ENCODE assay signal across 4 worm cellular contexts in genomic region chrX:12458021-12458420, ce11.
A peak's percentile ranks its signal among the peaks of the same experiment; 100 is the strongest.
TF ChIP-seq lines count a peak whose summit lies in the region.

No protein-coding gene starts in this region.

TF ChIP-seq in whole organism, L2 larva, 48 proteins besides CTCF, POLR2A, EP300 and RAD21:
- peak; percentile 47 for TF ChIP-seq lin-13 (GFP tag; optimal IDR thresholded peaks at IDR 0.05; lab: Kevin White, UChicago)
- TF ChIP-seq fos-1 (tag; optimal IDR thresholded peaks at IDR 0.05; lab: Kevin White, UChicago) = peak; percentile 20
- TF ChIP-seq ceh-16 (tag; optimal IDR thresholded peaks at IDR 0.05; lab: Kevin White, UChicago) = peak; percentile 15
- TF ChIP-seq ama-1 (optimal IDR thresholded peaks at IDR 0.05; lab: Kevin White, UChicago) = no peak
- peak; percentile 43 for TF ChIP-seq gmeb-1 (tag; optimal IDR thresholded peaks at IDR 0.05; lab: Kevin White, UChicago)
- TF ChIP-seq sem-4 (tag; optimal IDR thresholded peaks at IDR 0.05; lab: Kevin White, UChicago) = peak; percentile 47
- peak; percentile 11 for TF ChIP-seq ztf-4 (tag; optimal IDR thresholded peaks at IDR 0.05; lab: Kevin White, UChicago)
- peak in 1 of 2 experiments; percentile 57 for TF ChIP-seq lsy-2 (tag; optimal IDR thresholded peaks at IDR 0.05; lab: Kevin White, UChicago)
- TF ChIP-seq nhr-21 (tag; optimal IDR thresholded peaks at IDR 0.05; lab: Kevin White, UChicago) = peak; percentile 83
- TF ChIP-seq nhr-12 (tag; optimal IDR thresholded peaks at IDR 0.05; lab: Kevin White, UChicago) = no peak
- TF ChIP-seq nhr-129 (tag; optimal IDR thresholded peaks at IDR 0.05; lab: Kevin White, UChicago) = peak; percentile 84
- TF ChIP-seq F13H6.1 (tag; optimal IDR thresholded peaks at IDR 0.05; lab: Kevin White, UChicago) = peak; percentile 70
- peak; percentile 62 for TF ChIP-seq sma-3 (GFP tag; optimal IDR thresholded peaks at IDR 0.05; lab: Kevin White, UChicago)
- TF ChIP-seq sma-9 (GFP tag; optimal IDR thresholded peaks at IDR 0.05; lab: Kevin White, UChicago) = peak; percentile 73
- TF ChIP-seq sma-9 (tag; optimal IDR thresholded peaks at IDR 0.05; lab: Kevin White, UChicago) = no peak
- peak; percentile 19 for TF ChIP-seq nhr-6 (tag; optimal IDR thresholded peaks at IDR 0.05; lab: Kevin White, UChicago)
- no peak for TF ChIP-seq ZK546.5 (tag; optimal IDR thresholded peaks at IDR 0.05; lab: Kevin White, UChicago)
- TF ChIP-seq Y55F3AM.14 (GFP tag; optimal IDR thresholded peaks at IDR 0.05; lab: Kevin White, UChicago) = peak; percentile 21
- no peak for TF ChIP-seq dmd-4 (tag; optimal IDR thresholded peaks at IDR 0.05; lab: Kevin White, UChicago)
- TF ChIP-seq crh-2 (tag; optimal IDR thresholded peaks at IDR 0.05; lab: Kevin White, UChicago) = peak; percentile 50
- peak; percentile 56 for TF ChIP-seq egl-27 (tag; optimal IDR thresholded peaks at IDR 0.05; lab: Kevin White, UChicago)
- no peak for TF ChIP-seq nhr-237 (tag; optimal IDR thresholded peaks at IDR 0.05; lab: Kevin White, UChicago)
TF ChIP-seq in whole organism, L2 larva: peak in this region for 16.

TF ChIP-seq in whole organism, L4 larva, 104 proteins besides CTCF, POLR2A, EP300 and RAD21 (continues in another document):
- TF ChIP-seq vab-7 (GFP tag; IDR thresholded peaks at IDR 0.05; lab: Robert Waterston, UW) (peak; percentile 75), lin-1 (GFP tag; IDR thresholded peaks at IDR 0.05; lab: Robert Waterston, UW) (peak; percentile 69; the same call in 1 of the 2 replicates), nhr-10 (tag; optimal IDR thresholded peaks at IDR 0.05; lab: Kevin White, UChicago) (peak; percentile 5), saeg-2 (GFP tag; IDR thresholded peaks at IDR 0.05; lab: Robert Waterston, UW) (0 out of 2 replicates have a peak, but pooled peaks have one; percentile 40), dpl-1 (GFP tag; optimal IDR thresholded peaks at IDR 0.05; lab: Kevin White, UChicago) (peak; percentile 30), nhr-6 (tag; optimal IDR thresholded peaks at IDR 0.05; lab: Kevin White, UChicago) (peak; percentile 20), gei-8 (GFP tag; optimal IDR thresholded peaks at IDR 0.05; lab: Kevin White, UChicago) (peak; percentile 73), pha-4 (GFP tag; IDR thresholded peaks at IDR 0.05; lab: Robert Waterston, UW) (peak; percentile 85; the same call in 1 of the 2 replicates), pha-4 (tag; optimal IDR thresholded peaks at IDR 0.05; lab: Kevin White, UChicago) (no peak), nhr-11 (tag; optimal IDR thresholded peaks at IDR 0.05; lab: Kevin White, UChicago) (no peak), mxl-2 (GFP tag; conservative IDR thresholded peaks at IDR 0.05; lab: Robert Waterston, UW) (no peak), lin-13 (GFP tag; optimal IDR thresholded peaks at IDR 0.05; lab: Kevin White, UChicago) (peak; percentile 60), F10B5.3 (tag; optimal IDR thresholded peaks at IDR 0.05; lab: Kevin White, UChicago) (peak; percentile 67), spr-1 (tag; optimal IDR thresholded peaks at IDR 0.05; lab: Kevin White, UChicago) (peak; percentile 79), ces-1 (GFP tag; optimal IDR thresholded peaks at IDR 0.05; lab: Kevin White, UChicago) (no peak), daf-16 (GFP tag; optimal IDR thresholded peaks at IDR 0.05; lab: Kevin White, UChicago) (peak; percentile 23 to 81), daf-16 (tag; optimal IDR thresholded peaks at IDR 0.05; lab: Kevin White, UChicago) (peak; percentile 73), pqm-1 (tag; optimal IDR thresholded peaks at IDR 0.05; lab: Kevin White, UChicago) (no peak), hlh-30 (tag; optimal IDR thresholded peaks at IDR 0.05; lab: Kevin White, UChicago; ENCODE audit: insufficient read depth) (peak; percentile 65), F49E8.2 (tag; optimal IDR thresholded peaks at IDR 0.05; lab: Kevin White, UChicago; ENCODE audit: borderline replicate concordance) (peak; percentile 71), arid-1 (GFP tag; conservative IDR thresholded peaks at IDR 0.05; lab: Robert Waterston, UW) (peak; percentile 78), fkh-10 (GFP tag; optimal IDR thresholded peaks at IDR 0.05; lab: Kevin White, UChicago) (no peak), ceh-28 (tag; optimal IDR thresholded peaks at IDR 0.05; lab: Kevin White, UChicago) (no peak)

TF ChIP-seq in whole organism, late embryonic, 69 proteins besides CTCF, POLR2A, EP300 and RAD21 (continues in another document):
- TF ChIP-seq ceh-2 (tag; optimal IDR thresholded peaks at IDR 0.05; lab: Kevin White, UChicago) (no peak), lim-6 (tag; optimal IDR thresholded peaks at IDR 0.05; lab: Kevin White, UChicago) (no peak), K02D7.2 (tag; optimal IDR thresholded peaks at IDR 0.05; lab: Kevin White, UChicago) (peak; percentile 53), ceh-31 (tag; optimal IDR thresholded peaks at IDR 0.05; lab: Kevin White, UChicago) (no peak), F13H6.1 (tag; optimal IDR thresholded peaks at IDR 0.05; lab: Kevin White, UChicago) (peak; percentile 50), dve-1 (tag; optimal IDR thresholded peaks at IDR 0.05; lab: Kevin White, UChicago) (peak; percentile 67), madf-2 (tag; optimal IDR thresholded peaks at IDR 0.05; lab: Kevin White, UChicago) (peak; percentile 78), ttx-3 (tag; optimal IDR thresholded peaks at IDR 0.05; lab: Kevin White, UChicago) (peak; percentile 41), pha-4 (tag; optimal IDR thresholded peaks at IDR 0.05; lab: Kevin White, UChicago) (no peak), ref-2 (tag; optimal IDR thresholded peaks at IDR 0.05; lab: Kevin White, UChicago) (peak; percentile 47), mec-3 (tag; optimal IDR thresholded peaks at IDR 0.05; lab: Kevin White, UChicago; ENCODE audit: borderline replicate concordance) (no peak), pqm-1 (tag; optimal IDR thresholded peaks at IDR 0.05; lab: Kevin White, UChicago) (no peak), pha-2 (tag; optimal IDR thresholded peaks at IDR 0.05; lab: Kevin White, UChicago) (peak; percentile 67), ceh-18 (tag; optimal IDR thresholded peaks at IDR 0.05; lab: Kevin White, UChicago) (no peak), ceh-34 (tag; optimal IDR thresholded peaks at IDR 0.05; lab: Kevin White, UChicago) (peak; percentile 17), C38D4.7 (GFP tag; optimal IDR thresholded peaks at IDR 0.05; lab: Kevin White, UChicago) (peak; percentile 61), ama-1 (optimal IDR thresholded peaks at IDR 0.05; lab: Kevin White, UChicago) (no peak), fkh-6 (tag; optimal IDR thresholded peaks at IDR 0.05; lab: Kevin White, UChicago) (peak; percentile 39), ceh-9 (tag; optimal IDR thresholded peaks at IDR 0.05; lab: Kevin White, UChicago) (peak; percentile 42), elt-2 (tag; optimal IDR thresholded peaks at IDR 0.05; lab: Kevin White, UChicago) (peak; percentile 44), fkh-10 (GFP tag; optimal IDR thresholded peaks at IDR 0.05; lab: Kevin White, UChicago) (no peak), ceh-6 (GFP tag; optimal IDR thresholded peaks at IDR 0.05; lab: Kevin White, UChicago) (peak; percentile 65), sox-4 (tag; optimal IDR thresholded peaks at IDR 0.05; lab: Kevin White, UChicago) (peak; percentile 50), hlh-13 (GFP tag; optimal IDR thresholded peaks at IDR 0.05; lab: Kevin White, UChicago) (peak; percentile 46), rnt-1 (tag; optimal IDR thresholded peaks at IDR 0.05; lab: Kevin White, UChicago) (no peak), ceh-19 (GFP tag; optimal IDR thresholded peaks at IDR 0.05; lab: Kevin White, UChicago) (peak; percentile 70), npax-4 (tag; optimal IDR thresholded peaks at IDR 0.05; lab: Kevin White, UChicago) (no peak)

TF ChIP-seq in whole organism, mixed stage, embryonic, 35 proteins besides CTCF, POLR2A, EP300 and RAD21:
- TF ChIP-seq nhr-237 (tag; optimal IDR thresholded peaks at IDR 0.05; lab: Kevin White, UChicago) (peak; percentile 30), bed-3 (GFP tag; optimal IDR thresholded peaks at IDR 0.05; lab: Kevin White, UChicago) (peak; percentile 53), sptf-1 (tag; optimal IDR thresholded peaks at IDR 0.05; lab: Kevin White, UChicago) (peak; percentile 73), mls-2 (tag; optimal IDR thresholded peaks at IDR 0.05; lab: Kevin White, UChicago) (peak; percentile 80), lin-13 (tag; optimal IDR thresholded peaks at IDR 0.05; lab: Kevin White, UChicago) (peak; percentile 10), mep-1 (tag; optimal IDR thresholded peaks at IDR 0.05; lab: Kevin White, UChicago) (peak; percentile 28), nhr-28 (tag; optimal IDR thresholded peaks at IDR 0.05; lab: Kevin White, UChicago) (no peak), elt-3 (tag; optimal IDR thresholded peaks at IDR 0.05; lab: Kevin White, UChicago) (no peak), cnd-1 (tag; optimal IDR thresholded peaks at IDR 0.05; lab: Kevin White, UChicago) (peak; percentile 76), ceh-43 (GFP tag; optimal IDR thresholded peaks at IDR 0.05; lab: Kevin White, UChicago) (peak; percentile 35), unc-120 (tag; optimal IDR thresholded peaks at IDR 0.05; lab: Kevin White, UChicago; ENCODE audit: poor library complexity, severe bottlenecking) (peak; percentile 60), M03D4.4 (tag; optimal IDR thresholded peaks at IDR 0.05; lab: Kevin White, UChicago) (peak; percentile 82), tbx-8 (GFP tag; optimal IDR thresholded peaks at IDR 0.05; lab: Kevin White, UChicago) (peak; percentile 38), nhr-76 (tag; optimal IDR thresholded peaks at IDR 0.05; lab: Kevin White, UChicago) (no peak), sem-2 (GFP tag; optimal IDR thresholded peaks at IDR 0.05; lab: Kevin White, UChicago) (peak; percentile 74), hlh-1 (tag; optimal IDR thresholded peaks at IDR 0.05; lab: Kevin White, UChicago) (peak; percentile 53), ham-2 (GFP tag; optimal IDR thresholded peaks at IDR 0.05; lab: Kevin White, UChicago) (peak; percentile 80), drap-1 (GFP tag; optimal IDR thresholded peaks at IDR 0.05; lab: Kevin White, UChicago) (peak; percentile 83), lin-32 (GFP tag; optimal IDR thresholded peaks at IDR 0.05; lab: Kevin White, UChicago) (peak; percentile 77), ceh-83 (GFP tag; optimal IDR thresholded peaks at IDR 0.05; lab: Kevin White, UChicago) (peak; percentile 77), unc-62 (GFP tag; optimal IDR thresholded peaks at IDR 0.05; lab: Kevin White, UChicago) (peak; percentile 47), ces-1 (GFP tag; optimal IDR thresholded peaks at IDR 0.05; lab: Kevin White, UChicago) (no peak), zip-8 (tag; optimal IDR thresholded peaks at IDR 0.05; lab: Kevin White, UChicago) (no peak)
